Fruit fly (Drosophila melanogaster) Kc167 (cell line): ENCODE measurements around the gene kek5.

Source experiments
- Sin3A ChIP-seq: fragments of >200 bp; optimal IDR thresholded peaks from 2 replicates; lab custom pipeline; 2018; ENCODE audit warnings: missing external identifiers
- psq ChIP-seq: fragments of >200 bp; optimal IDR thresholded peaks from 2 replicates; lab custom pipeline; 2017; ENCODE audit warnings: missing external identifiers

DNA sequence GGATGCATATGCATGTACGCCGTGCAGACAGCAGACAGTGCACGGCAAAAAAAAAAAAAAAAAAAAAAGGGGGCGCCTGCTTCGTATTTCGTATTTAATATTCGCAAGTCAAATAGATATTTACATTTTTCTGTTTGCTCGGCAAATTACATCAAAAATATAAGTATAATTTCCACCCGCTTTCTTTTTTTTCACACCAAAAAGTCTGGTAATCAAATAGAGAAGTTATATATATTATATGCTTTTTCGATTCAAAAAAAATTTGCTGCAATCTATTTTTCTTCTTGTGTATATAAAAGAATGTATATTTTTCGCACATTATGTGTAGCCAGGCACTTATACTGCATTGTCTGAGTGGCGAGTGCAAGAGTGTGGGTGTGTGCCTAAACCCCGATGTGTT, 95.3 kb downstream of the kek5 start:
- TF ChIP-seq psq (lab: Kevin White, UChicago) (no peak), Sin3A (lab: Kevin White, UChicago) (no peak)
